Worm (Caenorhabditis elegans): ENCODE results near the gene R09A8.1.

R09A8.1 gene

DNA sequence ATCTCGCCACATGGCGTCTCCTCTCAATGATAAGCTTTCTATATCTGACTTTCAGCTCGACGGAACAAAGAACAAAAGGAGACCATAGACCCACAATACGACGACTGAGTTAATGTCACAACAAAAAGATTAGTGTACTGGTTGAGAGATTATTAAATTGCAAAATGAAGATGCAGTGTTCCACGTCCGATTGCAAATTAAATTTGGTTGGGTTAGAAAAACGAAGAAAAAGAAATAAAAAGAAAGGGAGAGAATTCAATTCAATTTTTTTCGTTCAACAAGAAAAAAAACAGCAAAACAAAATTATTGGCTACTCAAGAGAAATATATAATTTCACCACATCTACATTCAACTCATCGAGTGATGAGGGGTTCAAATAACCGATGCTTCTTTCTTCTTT lies 17.9 kb downstream of the R09A8.1 start:
- TF ChIP-seq jun-1 (tag; optimal IDR thresholded peaks at IDR 0.05) (no peak), fkh-10 (GFP tag; optimal IDR thresholded peaks at IDR 0.05) (peak; percentile 65)

DNA sequence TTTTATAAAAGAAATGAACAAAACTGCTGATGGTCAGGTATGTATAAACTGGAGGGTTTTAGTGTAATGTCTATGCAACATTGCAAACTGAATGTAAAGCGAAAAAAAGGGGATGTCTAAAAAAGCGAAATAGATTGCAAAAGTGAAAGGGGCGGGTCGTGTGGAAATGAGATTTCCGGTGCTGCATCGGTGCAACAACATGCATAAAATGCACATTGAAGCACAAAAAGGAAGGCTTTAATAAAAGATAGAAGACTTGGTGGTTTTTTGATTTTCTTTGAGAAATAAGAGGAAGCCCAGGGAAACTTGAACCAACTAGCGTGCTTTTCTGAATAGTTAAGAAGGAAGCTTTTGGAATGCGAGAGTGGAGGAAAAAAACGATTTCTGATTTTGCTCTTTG lies 19.1 kb downstream of the R09A8.1 start:
- no peak for TF ChIP-seq fos-1 (tag; optimal IDR thresholded peaks at IDR 0.05)
- TF ChIP-seq fkh-10 (GFP tag; optimal IDR thresholded peaks at IDR 0.05) = peak; percentile 49

DNA sequence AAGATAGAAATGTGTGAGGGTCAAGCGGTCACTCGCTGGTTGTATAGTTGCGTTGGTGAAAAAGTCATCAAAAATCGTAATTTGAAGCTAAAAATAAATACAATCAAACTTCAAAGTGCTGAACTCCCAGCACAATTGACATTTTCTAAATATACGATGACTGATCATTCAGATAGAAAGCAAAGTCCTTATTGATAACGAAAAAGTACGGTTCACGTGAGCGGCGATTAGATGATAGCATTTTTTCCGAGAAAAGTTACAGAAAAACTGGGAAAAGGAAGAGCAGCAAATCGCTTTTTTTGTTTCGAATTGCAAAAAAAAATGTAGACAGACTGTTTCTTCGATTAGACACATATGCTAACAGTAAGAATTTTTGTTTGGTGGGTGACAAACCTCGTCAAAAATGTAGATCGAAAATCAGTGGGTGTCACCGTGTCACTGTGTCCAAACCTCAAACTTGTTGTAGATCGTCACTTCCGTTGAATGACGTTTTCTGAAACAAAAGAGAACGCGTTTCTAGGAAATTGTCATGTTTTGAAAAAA lies 20.4 kb downstream of the R09A8.1 start, which contains the start of gene ivns-1:
ivns-1 (minus strand) TSS at position 493 of the 543 bp plus-strand sequence.
- TF ChIP-seq ceh-28 (tag; optimal IDR thresholded peaks at IDR 0.05) (no peak), zag-1 (tag; optimal IDR thresholded peaks at IDR 0.05) (no peak), pqm-1 (tag; optimal IDR thresholded peaks at IDR 0.05) (peak; percentile 68), ceh-9 (tag; optimal IDR thresholded peaks at IDR 0.05) (no peak), elt-2 (tag; optimal IDR thresholded peaks at IDR 0.05) (peak; percentile 77), lsy-12 (tag; optimal IDR thresholded peaks at IDR 0.05) (no peak), fkh-10 (GFP tag; optimal IDR thresholded peaks at IDR 0.05) (no peak), tbx-2 (tag; optimal IDR thresholded peaks at IDR 0.05) (no peak), daf-12 (tag; optimal IDR thresholded peaks at IDR 0.05) (no peak), pha-4 (tag; optimal IDR thresholded peaks at IDR 0.05) (peak; percentile 11)

DNA sequence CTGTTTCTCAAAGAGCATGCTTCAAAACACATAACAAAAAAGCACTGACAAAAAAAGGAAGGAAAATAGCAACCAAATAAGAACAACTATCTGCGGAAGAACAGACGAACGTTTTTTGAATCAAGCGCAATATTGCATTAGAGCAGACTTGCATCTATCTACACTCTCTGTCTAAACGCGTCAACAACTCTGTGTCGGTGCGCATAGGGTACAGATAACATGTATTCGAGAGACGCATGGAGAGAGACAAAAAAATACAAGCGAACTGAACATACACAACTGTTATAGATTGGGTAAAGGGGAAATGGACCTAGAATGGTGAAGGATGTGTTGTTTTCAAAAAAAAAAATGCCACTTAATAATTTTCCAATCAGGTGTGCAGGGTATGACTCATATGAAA lies 21.5 kb downstream of the R09A8.1 start:
- TF ChIP-seq pha-4 (tag; optimal IDR thresholded peaks at IDR 0.05) (peak; percentile 97), nhr-25 (tag; optimal IDR thresholded peaks at IDR 0.05) (peak; percentile 71), elt-1 (tag; optimal IDR thresholded peaks at IDR 0.05) (no peak), snpc-4 (tag; optimal IDR thresholded peaks at IDR 0.05) (peak; percentile 48), unc-62 (GFP tag; optimal IDR thresholded peaks at IDR 0.05) (no peak), nhr-23 (tag; optimal IDR thresholded peaks at IDR 0.05) (peak; percentile 73), nfya-1 (tag; optimal IDR thresholded peaks at IDR 0.05; ENCODE audit: insufficient read depth) (peak; percentile 60), egl-27 (tag; optimal IDR thresholded peaks at IDR 0.05) (no peak), aly-2 (tag; optimal IDR thresholded peaks at IDR 0.05) (no peak), lsy-12 (tag; optimal IDR thresholded peaks at IDR 0.05) (peak; percentile 57), nhr-77 (tag; optimal IDR thresholded peaks at IDR 0.05) (no peak), elt-2 (tag; optimal IDR thresholded peaks at IDR 0.05) (peak; percentile 74), lin-15B (tag; optimal IDR thresholded peaks at IDR 0.05) (peak; percentile 50), daf-12 (tag; optimal IDR thresholded peaks at IDR 0.05) (no peak), ceh-82 (tag; optimal IDR thresholded peaks at IDR 0.05) (no peak), hmg-11 (tag; optimal IDR thresholded peaks at IDR 0.05) (peak; percentile 6), pqm-1 (tag; optimal IDR thresholded peaks at IDR 0.05) (peak; percentile 78)

DNA sequence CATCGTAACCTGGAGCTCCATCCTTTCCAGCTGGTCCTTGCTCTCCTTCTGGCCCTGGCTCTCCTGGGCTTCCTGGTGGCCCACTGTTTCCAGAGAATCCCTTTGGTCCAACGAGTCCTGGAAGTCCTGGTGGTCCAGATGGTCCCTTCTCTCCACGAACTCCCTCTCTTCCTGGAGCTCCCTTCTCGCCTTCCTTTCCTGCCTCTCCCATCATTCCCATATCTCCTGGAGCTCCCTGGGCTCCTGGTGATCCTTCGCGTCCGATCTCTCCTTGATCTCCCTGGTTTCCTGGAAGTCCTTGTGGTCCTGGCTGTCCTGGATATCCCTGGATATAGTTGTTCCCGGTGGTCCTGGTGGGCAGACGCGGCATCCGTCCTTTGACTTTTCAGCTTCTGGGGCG lies 22.7 kb downstream of the R09A8.1 start:
- no peak for TF ChIP-seq mdl-1 (tag; optimal IDR thresholded peaks at IDR 0.05)
- no peak for TF ChIP-seq fos-1 (tag; optimal IDR thresholded peaks at IDR 0.05)

DNA sequence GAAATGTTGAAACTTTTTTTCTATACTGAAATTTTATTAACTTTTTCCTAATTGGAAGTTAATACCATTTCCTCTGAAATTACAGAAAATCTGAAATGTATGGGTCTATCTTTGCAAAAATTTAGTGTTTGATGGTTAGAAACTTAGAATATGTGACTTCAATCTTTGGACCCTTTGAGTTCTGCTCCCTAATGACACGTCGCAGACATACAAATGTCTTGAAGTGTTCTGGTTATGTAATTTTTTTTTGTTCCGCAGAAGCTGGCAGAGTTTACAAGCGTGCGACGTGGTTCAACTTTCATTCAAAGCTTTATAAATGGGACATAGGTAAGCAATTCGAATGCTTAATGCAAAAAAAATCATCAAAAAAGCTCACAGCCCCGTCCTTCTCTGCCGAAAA lies 24.4 kb downstream of the R09A8.1 start:
- no peak for TF ChIP-seq egl-5 (tag; optimal IDR thresholded peaks at IDR 0.05)
- no peak for TF ChIP-seq elt-2 (tag; optimal IDR thresholded peaks at IDR 0.05)
- TF ChIP-seq aly-2 (tag; optimal IDR thresholded peaks at IDR 0.05) = no peak
- no peak for TF ChIP-seq R02D3.7 (tag; optimal IDR thresholded peaks at IDR 0.05)
- no peak for TF ChIP-seq tbx-2 (tag; optimal IDR thresholded peaks at IDR 0.05)
- no peak for TF ChIP-seq daf-12 (tag; optimal IDR thresholded peaks at IDR 0.05)
- TF ChIP-seq unc-62 (GFP tag; optimal IDR thresholded peaks at IDR 0.05) = no peak
- no peak for TF ChIP-seq ceh-9 (tag; optimal IDR thresholded peaks at IDR 0.05)
- no peak for TF ChIP-seq pqm-1 (tag; optimal IDR thresholded peaks at IDR 0.05)
- no peak for TF ChIP-seq elt-3 (tag; optimal IDR thresholded peaks at IDR 0.05)
- TF ChIP-seq egl-27 (tag; optimal IDR thresholded peaks at IDR 0.05) = no peak
- TF ChIP-seq ZK546.5 (tag; optimal IDR thresholded peaks at IDR 0.05) = no peak
- TF ChIP-seq nhr-237 (tag; optimal IDR thresholded peaks at IDR 0.05) = no peak
- no peak for TF ChIP-seq nhr-77 (tag; optimal IDR thresholded peaks at IDR 0.05)
- TF ChIP-seq zag-1 (tag; optimal IDR thresholded peaks at IDR 0.05) = no peak
- no peak for TF ChIP-seq nhr-25 (tag; optimal IDR thresholded peaks at IDR 0.05)
- no peak for TF ChIP-seq ceh-16 (tag; optimal IDR thresholded peaks at IDR 0.05)
- TF ChIP-seq nhr-12 (tag; optimal IDR thresholded peaks at IDR 0.05) = no peak
